Fruit fly (Drosophila melanogaster) whole organism, embryonic: Measurements from ENCODE around the gene Sem1.

Source experiments
- B-H2 ChIP-seq: fragments of 200-800 bp; sonication (Bioruptor generic); optimal IDR thresholded peaks from 2 replicates; lab custom pipeline; 2018; ENCODE audit warnings: missing biosample characterization, mild to moderate bottlenecking, missing genetic modification characterization
- C15 ChIP-seq: fragments of 200-800 bp; sonication (Bioruptor generic); IDR thresholded peaks from 3 replicates; pipeline ENCODE4 v1.3.6; 2022; ENCODE audit warnings: missing biosample characterization, missing genetic modification characterization
- CG1832 ChIP-seq: fragments of 200-800 bp; sonication (Bioruptor generic); optimal IDR thresholded peaks from 2 replicates; lab custom pipeline; 2017; ENCODE audit warnings: missing biosample characterization, mild to moderate bottlenecking, missing genetic modification characterization, inconsistent platforms
- CG2129 ChIP-seq: fragments of 200-800 bp; sonication (Bioruptor generic); IDR thresholded peaks from 2 replicates; pipeline ENCODE4 v1.3.6; 2022; ENCODE audit warnings: missing biosample characterization, missing genetic modification characterization; ENCODE audit not compliant: partially characterized antibody
- CG34224 ChIP-seq: fragments of 200-800 bp; sonication (Bioruptor generic); IDR thresholded peaks from 3 replicates; pipeline ENCODE4 v1.3.6; 2022; ENCODE audit warnings: missing biosample characterization, missing genetic modification characterization; ENCODE audit not compliant: partially characterized antibody
- CG5245 ChIP-seq: fragments of 200-800 bp; sonication (Bioruptor generic); optimal IDR thresholded peaks from 3 replicates; lab custom pipeline; 2016; ENCODE audit warnings: missing biosample characterization, missing genetic modification characterization
- dm ChIP-seq: fragments of 200-800 bp; sonication (Bioruptor generic); optimal IDR thresholded peaks from 3 replicates; lab custom pipeline; 2016; ENCODE audit warnings: missing biosample characterization, missing genetic modification characterization
- knrl ChIP-seq: fragments of 200-800 bp; sonication (Bioruptor generic); IDR thresholded peaks from 3 replicates; pipeline ENCODE4 v1.3.6; 2022; ENCODE audit warnings: missing biosample characterization, missing genetic modification characterization; ENCODE audit not compliant: partially characterized antibody
- p53 ChIP-seq: fragments of 200-800 bp; sonication (Bioruptor generic); optimal IDR thresholded peaks from 2 replicates; lab custom pipeline; 2016; ENCODE audit warnings: missing biosample characterization, missing genetic modification characterization
- pzg ChIP-seq: fragments of 200-800 bp; sonication (Bioruptor generic); optimal IDR thresholded peaks from 3 replicates; lab custom pipeline; 2018; ENCODE audit warnings: missing biosample characterization, mild to moderate bottlenecking, missing genetic modification characterization, moderate library complexity

DNA sequence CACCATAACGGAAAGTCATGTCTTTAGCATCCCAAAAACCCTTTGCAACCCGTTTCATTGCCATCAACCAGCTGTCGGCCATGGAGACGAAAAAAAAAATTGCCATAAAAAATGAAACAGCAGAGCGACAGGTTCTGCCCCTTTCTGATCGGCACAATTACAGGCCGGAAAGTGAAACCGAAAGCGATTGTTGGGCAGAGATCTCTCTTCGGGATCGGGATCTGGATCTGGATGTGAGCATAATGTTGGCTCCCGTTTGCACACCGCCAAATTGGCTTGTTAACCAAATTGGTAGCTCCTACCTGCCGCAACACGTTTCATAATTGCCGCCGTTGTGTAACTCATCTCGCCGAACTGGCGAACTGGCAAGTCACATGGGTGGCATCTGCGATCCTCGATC lies 18.4 kb downstream of the Sem1 start:
- TF ChIP-seq p53 (GFP tag; lab: Kevin White, UChicago) (no peak), C15 (GFP tag; lab: Robert Waterston, UW) (no peak), CG5245 (GFP tag; lab: Kevin White, UChicago) (no peak), CG34224 (GFP tag; lab: Robert Waterston, UW) (no peak), pzg (GFP tag; lab: Kevin White, UChicago) (no peak), CG2129 (no peak), CG1832 (GFP tag; lab: Kevin White, UChicago) (no peak), dm (GFP tag; lab: Kevin White, UChicago) (no peak), B-H2 (GFP tag; lab: Kevin White, UChicago) (no peak), knrl (no peak)
